Fruit fly (Drosophila melanogaster) whole organism, embryonic: ENCODE data around the gene CG31249.

Experiments used
- Bgb ChIP-seq: fragments of 200-800 bp; sonication (Bioruptor generic); IDR thresholded peaks from 2 replicates; pipeline ENCODE4 v1.3.6; 2022; ENCODE audit warnings: missing biosample characterization, missing genetic modification characterization; ENCODE audit not compliant: partially characterized antibody
- C15 ChIP-seq: fragments of 200-800 bp; sonication (Bioruptor generic); IDR thresholded peaks from 3 replicates; pipeline ENCODE4 v1.3.6; 2022; ENCODE audit warnings: missing biosample characterization, missing genetic modification characterization
- CG10654 ChIP-seq: fragments of 200-800 bp; sonication (Bioruptor generic); optimal IDR thresholded peaks from 2 replicates; lab custom pipeline; 2016; ENCODE audit warnings: missing biosample characterization, missing genetic modification characterization
- CG10959 ChIP-seq: fragments of 200-800 bp; sonication (Bioruptor generic); IDR thresholded peaks from 2 replicates; pipeline ENCODE4 v1.3.6; 2022; ENCODE audit warnings: missing biosample characterization, missing genetic modification characterization
- CG13775 ChIP-seq: fragments of 200-800 bp; sonication (Bioruptor generic); optimal IDR thresholded peaks from 3 replicates; lab custom pipeline; 2017; ENCODE audit warnings: missing biosample characterization, mild to moderate bottlenecking, missing genetic modification characterization
- CG14710 ChIP-seq: fragments of 200-800 bp; sonication (Bioruptor generic); optimal IDR thresholded peaks from 3 replicates; lab custom pipeline; 2019; ENCODE audit warnings: missing biosample characterization, mild to moderate bottlenecking, missing genetic modification characterization, moderate library complexity
- CG14860 ChIP-seq: fragments of 200-800 bp; sonication (Bioruptor generic); IDR thresholded peaks from 3 replicates; pipeline ENCODE4 v1.3.6; 2022; ENCODE audit warnings: missing biosample characterization, missing genetic modification characterization; ENCODE audit not compliant: partially characterized antibody
- CG1603 ChIP-seq: fragments of 200-800 bp; sonication (Bioruptor generic); optimal IDR thresholded peaks from 2 replicates; lab custom pipeline; 2019; ENCODE audit warnings: missing biosample characterization, mild to moderate bottlenecking, missing genetic modification characterization, moderate library complexity
- CG18599 ChIP-seq: fragments of 200-800 bp; sonication (Bioruptor generic); optimal IDR thresholded peaks from 3 replicates; lab custom pipeline; 2017; ENCODE audit warnings: missing biosample characterization, missing genetic modification characterization, mild to moderate bottlenecking, moderate library complexity, missing genetic modification reagents
- CG34224 ChIP-seq: fragments of 200-800 bp; sonication (Bioruptor generic); IDR thresholded peaks from 3 replicates; pipeline ENCODE4 v1.3.6; 2022; ENCODE audit warnings: missing biosample characterization, missing genetic modification characterization; ENCODE audit not compliant: partially characterized antibody
- CG4617 ChIP-seq: fragments of 200-800 bp; sonication (Bioruptor generic); optimal IDR thresholded peaks from 3 replicates; lab custom pipeline; 2016; ENCODE audit warnings: missing biosample characterization, missing genetic modification characterization, borderline replicate concordance
- CG6254 ChIP-seq: fragments of 200-800 bp; sonication (Bioruptor generic); optimal IDR thresholded peaks from 3 replicates; lab custom pipeline; 2017; ENCODE audit warnings: mild to moderate bottlenecking, missing biosample characterization, missing genetic modification reagents, missing genetic modification characterization
- CG6689 ChIP-seq: fragments of 200-800 bp; sonication (Bioruptor generic); IDR thresholded peaks from 2 replicates; pipeline ENCODE4 v1.3.6; 2022; ENCODE audit warnings: missing biosample characterization, missing genetic modification characterization
- CG7357 ChIP-seq: fragments of 200-800 bp; sonication (Bioruptor generic); IDR thresholded peaks from 3 replicates; pipeline ENCODE4 v1.3.6; 2022; ENCODE audit warnings: missing biosample characterization, missing genetic modification characterization
- CTCF ChIP-seq: fragments of 200-800 bp; sonication (Bioruptor generic); optimal IDR thresholded peaks from 2 replicates; lab custom pipeline; 2017; ENCODE audit warnings: missing biosample characterization, mild to moderate bottlenecking, missing genetic modification characterization, moderate library complexity
- D ChIP-seq, 2 experiments: fragments of 200-800 bp in 1 of 2; fragments of >200 bp in 1 of 2; sonication (Bioruptor generic) in 1 of 2; optimal IDR thresholded peaks; 2 replicates in 1 of 2; 3 replicates in 1 of 2; lab custom pipeline; 2017; ENCODE audit warnings: mild to moderate bottlenecking in 1 of 2, missing biosample characterization in 1 of 2, missing genetic modification characterization in 1 of 2, missing genetic modification reagents in 1 of 2
- Dip2 ChIP-seq: fragments of 200-800 bp; sonication (Bioruptor generic); IDR thresholded peaks from 2 replicates; pipeline ENCODE4 v1.3.6; 2022; ENCODE audit warnings: missing biosample characterization, missing genetic modification characterization
- Dll ChIP-seq: fragments of 200-800 bp; sonication (Bioruptor generic); IDR thresholded peaks from 4 replicates; pipeline ENCODE4 v1.3.6; 2022; ENCODE audit warnings: missing biosample characterization, missing genetic modification characterization; ENCODE audit not compliant: partially characterized antibody
- E2f1 ChIP-seq: fragments of 200-800 bp; sonication (Bioruptor generic); IDR thresholded peaks from 2 replicates; pipeline ENCODE4 v1.3.6; 2022; ENCODE audit warnings: missing biosample characterization, missing genetic modification characterization
- Hr51 ChIP-seq, 2 experiments: fragments of 200-800 bp; sonication (Bioruptor generic); optimal IDR thresholded peaks; 2 replicates in 1 of 2; 3 replicates in 1 of 2; lab custom pipeline; 2016 to 2018; ENCODE audit warnings: missing biosample characterization in 2 of 2, missing genetic modification characterization in 2 of 2, mild to moderate bottlenecking in 1 of 2, moderate library complexity in 1 of 2
- Hr78 ChIP-seq, 2 experiments: fragments of 200-800 bp in 1 of 2; fragments of >200 bp in 1 of 2; sonication (Bioruptor generic) in 1 of 2; optimal IDR thresholded peaks; 2 replicates each; lab custom pipeline; 2017 to 2019; ENCODE audit warnings: missing biosample characterization in 2 of 2, missing genetic modification characterization in 2 of 2, mild to moderate bottlenecking in 1 of 2, moderate library complexity in 1 of 2
- Lim3 ChIP-seq: fragments of 200-800 bp; sonication (Bioruptor generic); IDR thresholded peaks from 2 replicates; pipeline ENCODE4 v1.3.6; 2022; ENCODE audit warnings: missing biosample characterization, missing genetic modification characterization
- Mad ChIP-seq: fragments of 200-800 bp; sonication (Bioruptor generic); optimal IDR thresholded peaks from 2 replicates; lab custom pipeline; 2016; ENCODE audit warnings: missing biosample characterization, missing genetic modification characterization
- Opbp ChIP-seq: fragments of 200-800 bp; sonication (Bioruptor generic); IDR thresholded peaks from 3 replicates; pipeline ENCODE4 v1.3.6; 2022; ENCODE audit warnings: missing biosample characterization, missing genetic modification characterization; ENCODE audit not compliant: partially characterized antibody
- Rfx ChIP-seq: fragments of 200-800 bp; sonication (Bioruptor generic); IDR thresholded peaks from 2 replicates; pipeline ENCODE4 v1.3.6; 2022; ENCODE audit warnings: missing biosample characterization, missing genetic modification characterization
- TFAM ChIP-seq: fragments of 200-800 bp; sonication (Bioruptor generic); optimal IDR thresholded peaks from 2 replicates; lab custom pipeline; 2017; ENCODE audit warnings: missing biosample characterization, missing genetic modification characterization, inconsistent platforms
- Taf1 ChIP-seq: fragments of 200-800 bp; sonication (Bioruptor generic); IDR thresholded peaks from 2 replicates; pipeline ENCODE4 v1.3.6; 2022; ENCODE audit warnings: missing biosample characterization, missing genetic modification characterization
- amos ChIP-seq: fragments of 200-800 bp; sonication (Bioruptor generic); IDR thresholded peaks from 2 replicates; pipeline ENCODE4 v1.3.6; 2022; ENCODE audit warnings: missing biosample characterization, missing genetic modification characterization; ENCODE audit not compliant: partially characterized antibody
- bbx ChIP-seq: fragments of 200-800 bp; sonication (Bioruptor generic); IDR thresholded peaks from 2 replicates; pipeline ENCODE4 v1.3.6; 2022; ENCODE audit warnings: missing biosample characterization, missing genetic modification characterization; ENCODE audit not compliant: partially characterized antibody
- crp ChIP-seq, 2 experiments: fragments of 200-800 bp; sonication (Bioruptor generic); optimal IDR thresholded peaks; 2 replicates in 1 of 2; 3 replicates in 1 of 2; lab custom pipeline; 2017; ENCODE audit warnings: missing biosample characterization in 2 of 2, missing genetic modification characterization in 2 of 2, mild to moderate bottlenecking in 1 of 2, moderate library complexity in 1 of 2
- dmrt11E ChIP-seq: fragments of 200-800 bp; sonication (Bioruptor generic); optimal IDR thresholded peaks from 3 replicates; lab custom pipeline; 2018; ENCODE audit warnings: missing biosample characterization, mild to moderate bottlenecking, missing genetic modification characterization, moderate library complexity
- exex ChIP-seq: fragments of 200-800 bp; sonication (Bioruptor generic); optimal IDR thresholded peaks from 4 replicates; lab custom pipeline; 2018; ENCODE audit warnings: missing biosample characterization, mild to moderate bottlenecking, missing genetic modification characterization, moderate library complexity
- mam ChIP-seq: fragments of 200-800 bp; sonication (Bioruptor generic); optimal IDR thresholded peaks from 3 replicates; lab custom pipeline; 2016; ENCODE audit warnings: missing biosample characterization, missing genetic modification characterization
- mld ChIP-seq: fragments of 200-800 bp; sonication (Bioruptor generic); IDR thresholded peaks from 3 replicates; pipeline ENCODE4 v1.3.6; 2022; ENCODE audit warnings: missing biosample characterization, missing genetic modification characterization; ENCODE audit not compliant: partially characterized antibody
- nerfin-2 ChIP-seq: fragments of 200-800 bp; sonication (Bioruptor generic); IDR thresholded peaks from 2 replicates; pipeline ENCODE4 v1.3.6; 2022; ENCODE audit warnings: missing biosample characterization, missing genetic modification characterization; ENCODE audit not compliant: partially characterized antibody
- pb ChIP-seq: fragments of 200-800 bp; sonication (Bioruptor generic); optimal IDR thresholded peaks from 3 replicates; lab custom pipeline; 2016; ENCODE audit warnings: missing biosample characterization, missing genetic modification characterization
- phol ChIP-seq: fragments of 200-800 bp; sonication (Bioruptor generic); optimal IDR thresholded peaks from 3 replicates; lab custom pipeline; 2018; ENCODE audit warnings: missing biosample characterization, mild to moderate bottlenecking, missing genetic modification characterization, moderate library complexity
- pzg ChIP-seq: fragments of 200-800 bp; sonication (Bioruptor generic); optimal IDR thresholded peaks from 3 replicates; lab custom pipeline; 2018; ENCODE audit warnings: missing biosample characterization, mild to moderate bottlenecking, missing genetic modification characterization, moderate library complexity
- shn ChIP-seq: fragments of 200-800 bp; sonication (Bioruptor generic); optimal IDR thresholded peaks from 3 replicates; lab custom pipeline; 2016; ENCODE audit warnings: missing biosample characterization, missing genetic modification characterization
- sisA ChIP-seq: fragments of 200-800 bp; sonication (Bioruptor generic); IDR thresholded peaks from 2 replicates; pipeline ENCODE4 v1.3.6; 2022; ENCODE audit warnings: missing biosample characterization, missing genetic modification characterization
- sqz ChIP-seq: fragments of 200-800 bp; sonication (Bioruptor generic); optimal IDR thresholded peaks from 3 replicates; lab custom pipeline; 2018; ENCODE audit warnings: missing biosample characterization, mild to moderate bottlenecking, missing genetic modification characterization
- stwl ChIP-seq: fragments of 200-800 bp; sonication (Bioruptor generic); optimal IDR thresholded peaks from 3 replicates; lab custom pipeline; 2018; ENCODE audit warnings: missing biosample characterization, mild to moderate bottlenecking, missing genetic modification characterization, moderate library complexity
- tin ChIP-seq: fragments of 200-800 bp; sonication (Bioruptor generic); optimal IDR thresholded peaks from 3 replicates; lab custom pipeline; 2016; ENCODE audit warnings: missing biosample characterization, missing genetic modification characterization
- unc-4 ChIP-seq: fragments of 200-800 bp; sonication (Bioruptor generic); IDR thresholded peaks from 2 replicates; pipeline ENCODE4 v1.3.6; 2022; ENCODE audit warnings: missing biosample characterization, missing genetic modification characterization; ENCODE audit not compliant: partially characterized antibody
- vnd ChIP-seq: fragments of 200-800 bp; sonication (Bioruptor generic); IDR thresholded peaks from 3 replicates; pipeline ENCODE4 v1.3.6; 2022; ENCODE audit warnings: missing biosample characterization, missing genetic modification characterization; ENCODE audit not compliant: partially characterized antibody
- zen2 ChIP-seq: fragments of 200-800 bp; sonication (Bioruptor generic); IDR thresholded peaks from 3 replicates; pipeline ENCODE4 v1.3.6; 2022; ENCODE audit warnings: missing biosample characterization, missing genetic modification characterization; ENCODE audit not compliant: partially characterized antibody
- zfh1 ChIP-seq: fragments of 200-800 bp; sonication (Bioruptor generic); IDR thresholded peaks from 3 replicates; pipeline ENCODE4 v1.3.6; 2022; ENCODE audit warnings: missing biosample characterization, missing genetic modification characterization

CG31249 gene

DNA sequence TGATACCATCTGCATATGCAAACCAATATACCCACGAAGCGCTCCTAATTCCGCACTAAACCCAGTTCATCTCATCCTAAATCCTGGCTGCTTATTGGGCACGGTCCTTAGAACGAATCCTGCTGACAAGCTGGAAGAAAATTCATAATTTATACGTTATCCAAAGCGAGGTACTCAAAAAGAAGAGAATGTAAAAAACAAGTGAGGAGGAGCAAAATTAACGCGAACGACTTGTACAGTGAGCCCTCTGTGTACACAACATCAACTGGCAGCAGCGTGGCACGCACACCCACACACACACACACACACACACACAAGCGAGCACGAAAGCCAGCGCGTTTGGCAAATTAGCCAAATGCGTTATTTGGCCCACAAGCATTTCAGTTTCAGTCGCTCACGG is 49.4 kb upstream of the CG31249 start, which contains the start of gene TyrRII:
Gene TyrRII, plus strand, starts transcription at position 301 of the 400 bp plus-strand sequence.
- no peak for TF ChIP-seq CG13775
- TF ChIP-seq Rfx (GFP tag; lab: Robert Waterston, UW), result no peak
- no peak for TF ChIP-seq pb (GFP tag; lab: Kevin White, UChicago)
- no peak for TF ChIP-seq TFAM (GFP tag; lab: Kevin White, UChicago)
- no peak for TF ChIP-seq CG7357 (GFP tag; lab: Robert Waterston, UW)
- TF ChIP-seq Mad, result no peak
- no peak for TF ChIP-seq shn (GFP tag; lab: Kevin White, UChicago)
- no peak for TF ChIP-seq mam
- no peak for TF ChIP-seq CG10654 (GFP tag; lab: Kevin White, UChicago)
- no peak for TF ChIP-seq sisA (GFP tag; lab: Robert Waterston, UW)
- no peak for TF ChIP-seq CG18599 (GFP tag; lab: Kevin White, UChicago)
- TF ChIP-seq dmrt11E (tag; lab: Kevin White, UChicago), result no peak
- no peak for TF ChIP-seq CG4617 (GFP tag; lab: Kevin White, UChicago)
- no peak for TF ChIP-seq CG6254 (GFP tag; lab: Kevin White, UChicago)

- TF ChIP-seq Hr78 (GFP tag; optimal IDR thresholded peaks at IDR 0.05; lab: Kevin White, UChicago), result no peak
- TF ChIP-seq Bgb (GFP tag; lab: Robert Waterston, UW), result peak; percentile 73
- no peak for TF ChIP-seq zfh1 (GFP tag; lab: Robert Waterston, UW)
- TF ChIP-seq Dip2 (GFP tag; lab: Robert Waterston, UW), result peak; percentile 92
- no peak for TF ChIP-seq exex
- TF ChIP-seq CG10959 (GFP tag; lab: Robert Waterston, UW), result 0 out of 2 replicates have a peak, but pooled peaks have one; percentile 13
- peak; percentile 95 for TF ChIP-seq CTCF (GFP tag; lab: Kevin White, UChicago)
- peak; percentile 40 to 86 for TF ChIP-seq crp (GFP tag; optimal IDR thresholded peaks at IDR 0.05; lab: Kevin White, UChicago)
- peak; percentile 71; the same call in 2 of the 3 replicates for TF ChIP-seq Opbp (GFP tag; lab: Robert Waterston, UW)
- TF ChIP-seq mld (GFP tag; lab: Robert Waterston, UW), result peak; percentile 65; the same call in 1 of the 3 replicates
- peak; percentile 88 for TF ChIP-seq CG14860 (GFP tag; lab: Robert Waterston, UW)
- peak; percentile 3 for TF ChIP-seq tin
- no peak for TF ChIP-seq Taf1 (GFP tag; lab: Robert Waterston, UW)
- TF ChIP-seq Hr51 (GFP tag; optimal IDR thresholded peaks at IDR 0.05; lab: Kevin White, UChicago), result no peak
- TF ChIP-seq Lim3 (GFP tag; lab: Robert Waterston, UW), result no peak
- peak; percentile 85 for TF ChIP-seq stwl (tag; lab: Kevin White, UChicago)
- peak; percentile 23 for TF ChIP-seq D (optimal IDR thresholded peaks at IDR 0.05; lab: Kevin White, UChicago)
- no peak for TF ChIP-seq D (GFP tag; optimal IDR thresholded peaks at IDR 0.05; lab: Kevin White, UChicago)
- peak; percentile 74 for TF ChIP-seq amos (GFP tag; lab: Robert Waterston, UW)
- peak; percentile 22 for TF ChIP-seq CG14710 (tag; lab: Kevin White, UChicago)
- peak; percentile 55; the same call in 2 of the 4 replicates for TF ChIP-seq Dll (GFP tag; lab: Robert Waterston, UW)
- TF ChIP-seq zen2 (GFP tag; lab: Robert Waterston, UW), result peak; percentile 35; the same call in 1 of the 3 replicates
- TF ChIP-seq CG6689 (GFP tag; lab: Robert Waterston, UW), result no peak
- no peak for TF ChIP-seq sqz (GFP tag; lab: Kevin White, UChicago)
- peak; percentile 18; the same call in 1 of the 3 replicates for TF ChIP-seq CG34224
- TF ChIP-seq vnd, result peak; percentile 73
- peak; percentile 33 for TF ChIP-seq pzg (GFP tag; lab: Kevin White, UChicago)
- TF ChIP-seq CG1603 (tag; lab: Kevin White, UChicago), result peak; percentile 40
- TF ChIP-seq phol (tag; lab: Kevin White, UChicago), result peak; percentile 31
- TF ChIP-seq nerfin-2 (GFP tag; lab: Robert Waterston, UW), result peak; percentile 76
- TF ChIP-seq E2f1 (GFP tag; lab: Robert Waterston, UW), result no peak
- peak; percentile 65; the same call in 1 of the 2 replicates for TF ChIP-seq bbx
- 0 out of 2 replicates have a peak, but pooled peaks have one; percentile 18 for TF ChIP-seq unc-4
- no peak for TF ChIP-seq C15 (GFP tag; lab: Robert Waterston, UW)
Observed at dm6 chr3R:17733261-17733660, 46.4 kb upstream of the CG31249 start, which contains the start of gene CG14321. Gene CG14321 (plus strand): TSS chr3R:17733598.
